Fruit fly (Drosophila melanogaster) whole organism, embryonic: ENCODE measurements around the gene Sik2.

ENCODE experiments used
- CG10209 ChIP-seq: fragments of 200-800 bp; sonication (Bioruptor generic); optimal IDR thresholded peaks from 3 replicates; lab custom pipeline; 2017; ENCODE audit warnings: missing biosample characterization, mild to moderate bottlenecking, missing genetic modification characterization, missing genetic modification reagents
- CG10462 ChIP-seq: fragments of 200-800 bp; sonication (Bioruptor generic); optimal IDR thresholded peaks from 2 replicates; lab custom pipeline; 2016; ENCODE audit warnings: missing biosample characterization, missing genetic modification characterization
- CG3065 ChIP-seq: fragments of 200-800 bp; sonication (Bioruptor generic); optimal IDR thresholded peaks from 2 replicates; lab custom pipeline; 2016; ENCODE audit warnings: missing biosample characterization, missing genetic modification characterization
- CG9437 ChIP-seq: fragments of 200-800 bp; sonication (Bioruptor generic); optimal IDR thresholded peaks from 2 replicates; lab custom pipeline; 2018; ENCODE audit warnings: missing biosample characterization, mild to moderate bottlenecking, missing genetic modification characterization
- Hmx ChIP-seq: fragments of 200-800 bp; sonication (Bioruptor generic); optimal IDR thresholded peaks from 2 replicates; lab custom pipeline; 2016; ENCODE audit warnings: missing biosample characterization, missing genetic modification characterization
- Ptx1 ChIP-seq: fragments of 200-800 bp; sonication (Bioruptor generic); IDR thresholded peaks from 2 replicates; pipeline ENCODE4 v1.3.6; 2022; ENCODE audit warnings: missing biosample characterization, missing genetic modification characterization
- amos ChIP-seq: fragments of 200-800 bp; sonication (Bioruptor generic); IDR thresholded peaks from 2 replicates; pipeline ENCODE4 v1.3.6; 2022; ENCODE audit warnings: missing biosample characterization, missing genetic modification characterization; ENCODE audit not compliant: partially characterized antibody
- ash1 ChIP-seq: fragments of 200-800 bp; sonication (Bioruptor generic); optimal IDR thresholded peaks from 2 replicates; lab custom pipeline; 2018; ENCODE audit warnings: missing biosample characterization, mild to moderate bottlenecking, missing genetic modification characterization
- fd3F ChIP-seq: fragments of 200-800 bp; sonication (Bioruptor generic); optimal IDR thresholded peaks from 2 replicates; lab custom pipeline; 2018; ENCODE audit warnings: missing biosample characterization, mild to moderate bottlenecking, missing genetic modification characterization, moderate library complexity
- kah ChIP-seq: fragments of 200-800 bp; sonication (Bioruptor generic); optimal IDR thresholded peaks from 2 replicates; lab custom pipeline; 2018; ENCODE audit warnings: missing biosample characterization, mild to moderate bottlenecking, missing genetic modification characterization
- sim ChIP-seq: fragments of 200-800 bp; sonication (Bioruptor generic); IDR thresholded peaks from 2 replicates; pipeline ENCODE4 v1.3.6; 2022; ENCODE audit warnings: missing biosample characterization, missing genetic modification characterization

dm6 chrX:2061849-2062248 lies at the start of gene Sik2:
- TF ChIP-seq amos (GFP tag; lab: Robert Waterston, UW) (no peak), ash1 (GFP tag; lab: Kevin White, UChicago) (no peak), fd3F (no peak), Ptx1 (GFP tag; lab: Robert Waterston, UW) (no peak), sim (GFP tag; lab: Robert Waterston, UW) (no peak), kah (no peak), CG3065 (no peak), Hmx (GFP tag; lab: Kevin White, UChicago) (no peak), CG9437 (no peak), CG10209 (GFP tag; lab: Kevin White, UChicago) (no peak), CG10462 (GFP tag; lab: Kevin White, UChicago) (no peak)
